Worm (Caenorhabditis elegans): ENCODE data around the gene F02C12.3.

F02C12.3 gene

ce11 chrX:13358573-13358972 lies 38.2 kb upstream of the F02C12.3 start (continued):
- no peak for TF ChIP-seq lin-26 (GFP tag; IDR thresholded peaks at IDR 0.05)
- TF ChIP-seq snpc-1.1 (tag; optimal IDR thresholded peaks at IDR 0.05; ENCODE audit: insufficient read depth) = no peak
- TF ChIP-seq sdz-38 (tag; optimal IDR thresholded peaks at IDR 0.05) = no peak
- peak; percentile 84 for TF ChIP-seq F22D6.2 (tag; optimal IDR thresholded peaks at IDR 0.05)
- no peak for TF ChIP-seq Y53G8AR.9 (GFP tag; conservative IDR thresholded peaks at IDR 0.05)
- no peak for TF ChIP-seq B0035.1 (tag; optimal IDR thresholded peaks at IDR 0.05)
- TF ChIP-seq madf-3 (GFP tag; IDR thresholded peaks at IDR 0.05) = no peak
- no peak for TF ChIP-seq zim-3 (tag; optimal IDR thresholded peaks at IDR 0.05)
- no peak for TF ChIP-seq F39B2.1 (GFP tag; IDR thresholded peaks at IDR 0.05)
- TF ChIP-seq attf-3 (GFP tag; conservative IDR thresholded peaks at IDR 0.05) = no peak
- TF ChIP-seq ztf-3 (GFP tag; optimal IDR thresholded peaks at IDR 0.05) = no peak
- TF ChIP-seq F10E7.11 (tag; optimal IDR thresholded peaks at IDR 0.05) = no peak
- no peak for TF ChIP-seq F23B12.7 (tag; optimal IDR thresholded peaks at IDR 0.05; ENCODE audit: insufficient read depth)
- TF ChIP-seq sea-2 (GFP tag; IDR thresholded peaks at IDR 0.05) = no peak
- TF ChIP-seq attf-6 (GFP tag; IDR thresholded peaks at IDR 0.05) = no peak
- TF ChIP-seq ama-1 (optimal IDR thresholded peaks at IDR 0.05) = no peak
- TF ChIP-seq ama-1 (GFP tag; optimal IDR thresholded peaks at IDR 0.05) = no peak
- no peak for TF ChIP-seq rec-8 (tag; optimal IDR thresholded peaks at IDR 0.05)
- TF ChIP-seq nhr-27 (tag; optimal IDR thresholded peaks at IDR 0.05) = no peak
- TF ChIP-seq Y56A3A.18 (GFP tag; IDR thresholded peaks at IDR 0.05) = no peak
- peak; percentile 66 for TF ChIP-seq dox-1 (GFP tag; IDR thresholded peaks at IDR 0.05)
- no peak for TF ChIP-seq F52B5.7 (tag; optimal IDR thresholded peaks at IDR 0.05)
- peak; percentile 33 for TF ChIP-seq unc-62 (GFP tag; optimal IDR thresholded peaks at IDR 0.05)
- no peak for TF ChIP-seq aptf-2 (GFP tag; conservative IDR thresholded peaks at IDR 0.05)
- TF ChIP-seq K12H6.12 (tag; optimal IDR thresholded peaks at IDR 0.05) = peak; percentile 29
- peak; percentile 85 for TF ChIP-seq atf-7 (tag; optimal IDR thresholded peaks at IDR 0.05)
- no peak for TF ChIP-seq akir-1 (GFP tag; optimal IDR thresholded peaks at IDR 0.05)
- 0 out of 2 replicates have a peak, but pooled peaks have one; percentile 17 for TF ChIP-seq pbrm-1 (GFP tag; IDR thresholded peaks at IDR 0.05)
- no peak for TF ChIP-seq B0261.1 (tag; optimal IDR thresholded peaks at IDR 0.05)
- no peak for TF ChIP-seq Y95B8A.8 (GFP tag; IDR thresholded peaks at IDR 0.05)
- no peak for TF ChIP-seq T26A5.8 (tag; optimal IDR thresholded peaks at IDR 0.05)
- no peak for TF ChIP-seq F37B4.10 (GFP tag; IDR thresholded peaks at IDR 0.05)
- no peak for TF ChIP-seq B0019.2 (GFP tag; conservative IDR thresholded peaks at IDR 0.05)

DNA sequence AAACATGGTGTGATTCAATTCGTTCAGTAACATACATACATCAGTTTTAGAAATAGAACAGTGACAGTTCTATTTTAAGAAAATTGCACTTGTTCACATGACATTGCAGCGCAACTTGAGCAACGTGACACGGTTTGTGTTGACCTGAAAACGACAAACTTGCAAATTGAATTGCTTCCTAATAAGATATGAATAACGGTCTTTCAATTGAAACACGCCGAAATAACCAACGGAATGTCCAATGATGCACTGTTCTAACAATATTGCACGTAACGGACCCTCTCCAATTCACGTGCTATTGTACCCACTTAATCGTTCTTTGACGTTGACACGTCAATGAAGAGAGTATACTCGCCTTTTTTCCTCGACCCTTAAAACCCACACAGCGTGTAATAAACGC lies 37.0 kb upstream of the F02C12.3 start:
- TF ChIP-seq egrh-3 (GFP tag; IDR thresholded peaks at IDR 0.05) (no peak), zim-3 (tag; optimal IDR thresholded peaks at IDR 0.05) (no peak), mes-4 (tag; optimal IDR thresholded peaks at IDR 0.05) (no peak), tbp1 (GFP tag; optimal IDR thresholded peaks at IDR 0.05) (no peak), nhr-80 (tag; optimal IDR thresholded peaks at IDR 0.05) (peak; percentile 35), B0261.1 (tag; optimal IDR thresholded peaks at IDR 0.05) (no peak), somi-1 (GFP tag; optimal IDR thresholded peaks at IDR 0.05) (no peak), sea-2 (GFP tag; IDR thresholded peaks at IDR 0.05) (no peak), hmg-1.2 (GFP tag; IDR thresholded peaks at IDR 0.05) (no peak), egl-18 (GFP tag; IDR thresholded peaks at IDR 0.05) (no peak), ztf-26 (tag; optimal IDR thresholded peaks at IDR 0.05) (peak; percentile 19), him-1 (tag; optimal IDR thresholded peaks at IDR 0.05) (no peak), dpl-1 (GFP tag; optimal IDR thresholded peaks at IDR 0.05) (no peak), fkh-3 (tag; optimal IDR thresholded peaks at IDR 0.05) (no peak), K11D2.4 (GFP tag; IDR thresholded peaks at IDR 0.05) (no peak), F49E8.2 (tag; optimal IDR thresholded peaks at IDR 0.05; ENCODE audit: insufficient read depth) (no peak), madf-3 (GFP tag; IDR thresholded peaks at IDR 0.05) (no peak), gei-17 (GFP tag; optimal IDR thresholded peaks at IDR 0.05) (no peak), B0336.3 (GFP tag; IDR thresholded peaks at IDR 0.05) (no peak), aptf-3 (GFP tag; IDR thresholded peaks at IDR 0.05) (no peak), mel-28 (tag; optimal IDR thresholded peaks at IDR 0.05; ENCODE audit: borderline replicate concordance) (no peak), attf-3 (GFP tag; conservative IDR thresholded peaks at IDR 0.05) (no peak), attf-5 (GFP tag; optimal IDR thresholded peaks at IDR 0.05) (no peak)
